Fruit fly (Drosophila melanogaster) whole organism, embryonic: Measurements from ENCODE around the gene CG11454.

Experiments used
- Abd-B ChIP-seq: fragments of 200-800 bp; sonication (Bioruptor generic); optimal IDR thresholded peaks from 2 replicates; lab custom pipeline; 2018; ENCODE audit warnings: missing biosample characterization, mild to moderate bottlenecking, missing genetic modification characterization, moderate library complexity
- Antp ChIP-seq: fragments of 200-800 bp; sonication (Bioruptor generic); optimal IDR thresholded peaks from 3 replicates; lab custom pipeline; 2016; ENCODE audit warnings: missing biosample characterization, missing genetic modification characterization
- Atf6 ChIP-seq: fragments of 200-800 bp; sonication (Bioruptor generic); IDR thresholded peaks from 2 replicates; pipeline ENCODE4 v1.3.6; 2022; ENCODE audit warnings: missing biosample characterization, missing genetic modification characterization
- CG13123 ChIP-seq: fragments of 200-800 bp; sonication (Bioruptor generic); optimal IDR thresholded peaks from 2 replicates; lab custom pipeline; 2016; ENCODE audit warnings: missing biosample characterization, missing genetic modification characterization
- CG13424 ChIP-seq: fragments of 200-800 bp; sonication (Bioruptor generic); optimal IDR thresholded peaks from 2 replicates; lab custom pipeline; 2019; ENCODE audit warnings: missing biosample characterization, mild to moderate bottlenecking, missing genetic modification characterization, moderate library complexity
- CG13775 ChIP-seq: fragments of 200-800 bp; sonication (Bioruptor generic); optimal IDR thresholded peaks from 3 replicates; lab custom pipeline; 2017; ENCODE audit warnings: missing biosample characterization, mild to moderate bottlenecking, missing genetic modification characterization
- CG14667 ChIP-seq: fragments of 200-800 bp; sonication (Bioruptor generic); IDR thresholded peaks from 2 replicates; pipeline ENCODE4 v1.3.6; 2022; ENCODE audit warnings: missing biosample characterization, missing genetic modification characterization
- CG1832 ChIP-seq: fragments of 200-800 bp; sonication (Bioruptor generic); optimal IDR thresholded peaks from 2 replicates; lab custom pipeline; 2017; ENCODE audit warnings: missing biosample characterization, mild to moderate bottlenecking, missing genetic modification characterization, inconsistent platforms
- CG2116 ChIP-seq: fragments of 200-800 bp; sonication (Bioruptor generic); optimal IDR thresholded peaks from 3 replicates; lab custom pipeline; 2018; ENCODE audit warnings: missing biosample characterization, mild to moderate bottlenecking, missing genetic modification characterization
- CG2712 ChIP-seq: fragments of 200-800 bp; optimal IDR thresholded peaks from 3 replicates; lab custom pipeline; 2019; ENCODE audit warnings: missing biosample characterization, mild to moderate bottlenecking, missing genetic modification characterization, moderate library complexity
- CG32772 ChIP-seq: fragments of 200-800 bp; sonication (Bioruptor generic); IDR thresholded peaks from 2 replicates; pipeline ENCODE4 v1.3.6; 2022; ENCODE audit warnings: missing biosample characterization, missing genetic modification characterization
- CG43689 ChIP-seq: fragments of 200-800 bp; sonication (Bioruptor generic); IDR thresholded peaks from 2 replicates; pipeline ENCODE4 v1.3.6; 2022; ENCODE audit warnings: missing biosample characterization, missing genetic modification characterization
- CG6272 ChIP-seq: fragments of 200-800 bp; sonication (Bioruptor generic); IDR thresholded peaks from 2 replicates; pipeline ENCODE4 v1.3.6; 2022; ENCODE audit warnings: missing biosample characterization, missing genetic modification characterization
- CG8290 ChIP-seq, 3 experiments: fragments of 200-800 bp; sonication (Bioruptor generic); optimal IDR thresholded peaks; 2 replicates each; lab custom pipeline; 2016 to 2019; ENCODE audit warnings: missing biosample characterization in 3 of 3, missing genetic modification characterization in 3 of 3, mild to moderate bottlenecking in 2 of 3, moderate library complexity in 1 of 3
- D ChIP-seq, 2 experiments: fragments of 200-800 bp in 1 of 2; fragments of >200 bp in 1 of 2; sonication (Bioruptor generic) in 1 of 2; optimal IDR thresholded peaks; 2 replicates in 1 of 2; 3 replicates in 1 of 2; lab custom pipeline; 2017; ENCODE audit warnings: mild to moderate bottlenecking in 1 of 2, missing biosample characterization in 1 of 2, missing genetic modification characterization in 1 of 2, missing genetic modification reagents in 1 of 2
- Dad ChIP-seq: fragments of 200-800 bp; sonication (Bioruptor generic); optimal IDR thresholded peaks from 3 replicates; lab custom pipeline; 2016; ENCODE audit warnings: missing biosample characterization, missing genetic modification characterization
- Dll ChIP-seq: fragments of 200-800 bp; sonication (Bioruptor generic); IDR thresholded peaks from 4 replicates; pipeline ENCODE4 v1.3.6; 2022; ENCODE audit warnings: missing biosample characterization, missing genetic modification characterization; ENCODE audit not compliant: partially characterized antibody
- Doc3 ChIP-seq: fragments of 200-800 bp; sonication (Bioruptor generic); IDR thresholded peaks from 3 replicates; pipeline ENCODE4 v1.3.6; 2022; ENCODE audit warnings: missing biosample characterization, missing genetic modification characterization; ENCODE audit not compliant: partially characterized antibody
- HLH4C ChIP-seq: fragments of 200-800 bp; sonication (Bioruptor generic); IDR thresholded peaks from 3 replicates; pipeline ENCODE4 v1.3.6; 2022; ENCODE audit warnings: missing biosample characterization, missing genetic modification characterization; ENCODE audit not compliant: partially characterized antibody
- HLHmδ ChIP-seq: fragments of 200-800 bp; sonication (Bioruptor generic); optimal IDR thresholded peaks from 2 replicates; lab custom pipeline; 2018; ENCODE audit warnings: missing biosample characterization, mild to moderate bottlenecking, missing genetic modification characterization, moderate library complexity
- MBD-R2 ChIP-seq: fragments of 200-800 bp; sonication (Bioruptor generic); IDR thresholded peaks from 2 replicates; pipeline ENCODE4 v1.3.6; 2022; ENCODE audit warnings: missing biosample characterization, missing genetic modification characterization
- NK7.1 ChIP-seq: fragments of 200-800 bp; sonication (Bioruptor generic); optimal IDR thresholded peaks from 3 replicates; lab custom pipeline; 2016; ENCODE audit warnings: missing biosample characterization, missing genetic modification characterization
- Nf-YB ChIP-seq: fragments of 200-800 bp; sonication (Bioruptor generic); optimal IDR thresholded peaks from 3 replicates; lab custom pipeline; 2019; ENCODE audit warnings: missing biosample characterization, mild to moderate bottlenecking, missing genetic modification characterization, moderate library complexity
- Rfx ChIP-seq: fragments of 200-800 bp; sonication (Bioruptor generic); IDR thresholded peaks from 2 replicates; pipeline ENCODE4 v1.3.6; 2022; ENCODE audit warnings: missing biosample characterization, missing genetic modification characterization
- Sry-β ChIP-seq: fragments of 200-800 bp; sonication (Bioruptor generic); optimal IDR thresholded peaks from 2 replicates; lab custom pipeline; 2018; ENCODE audit warnings: missing biosample characterization, mild to moderate bottlenecking, missing genetic modification characterization, moderate library complexity
- ab ChIP-seq: fragments of 200-800 bp; sonication (Bioruptor generic); optimal IDR thresholded peaks from 2 replicates; lab custom pipeline; 2016; ENCODE audit warnings: missing biosample characterization, missing genetic modification characterization
- aop ChIP-seq: fragments of 200-800 bp; sonication (Bioruptor generic); IDR thresholded peaks from 2 replicates; pipeline ENCODE4 v1.3.6; 2022; ENCODE audit warnings: missing biosample characterization, missing genetic modification characterization
- ato ChIP-seq: fragments of 200-800 bp; sonication (Bioruptor generic); IDR thresholded peaks from 2 replicates; pipeline ENCODE4 v1.3.6; 2022; ENCODE audit warnings: missing biosample characterization, missing genetic modification characterization; ENCODE audit not compliant: partially characterized antibody
- bigmax ChIP-seq: fragments of 200-800 bp; sonication (Bioruptor generic); optimal IDR thresholded peaks from 2 replicates; lab custom pipeline; 2018; ENCODE audit warnings: missing biosample characterization, mild to moderate bottlenecking, missing genetic modification characterization
- dan ChIP-seq: fragments of 200-800 bp; sonication (Bioruptor generic); IDR thresholded peaks from 2 replicates; pipeline ENCODE4 v1.3.6; 2022; ENCODE audit warnings: missing biosample characterization, missing genetic modification characterization
- disco-r ChIP-seq: fragments of 200-800 bp; sonication (Bioruptor generic); optimal IDR thresholded peaks from 2 replicates; lab custom pipeline; 2016; ENCODE audit warnings: missing biosample characterization, missing genetic modification characterization
- en ChIP-seq: fragments of 200-800 bp; sonication (Bioruptor generic); optimal IDR thresholded peaks from 2 replicates; lab custom pipeline; 2016; ENCODE audit warnings: missing biosample characterization, missing genetic modification characterization
- fd3F ChIP-seq: fragments of 200-800 bp; sonication (Bioruptor generic); optimal IDR thresholded peaks from 2 replicates; lab custom pipeline; 2018; ENCODE audit warnings: missing biosample characterization, mild to moderate bottlenecking, missing genetic modification characterization, moderate library complexity
- gem ChIP-seq: fragments of 200-800 bp; sonication (Bioruptor generic); optimal IDR thresholded peaks from 2 replicates; lab custom pipeline; 2019; ENCODE audit warnings: missing biosample characterization, mild to moderate bottlenecking, missing genetic modification characterization, moderate library complexity
- kah ChIP-seq: fragments of 200-800 bp; sonication (Bioruptor generic); optimal IDR thresholded peaks from 2 replicates; lab custom pipeline; 2018; ENCODE audit warnings: missing biosample characterization, mild to moderate bottlenecking, missing genetic modification characterization
- lmd ChIP-seq: fragments of 200-800 bp; sonication (Bioruptor generic); IDR thresholded peaks from 2 replicates; pipeline ENCODE4 v1.3.6; 2022; ENCODE audit warnings: missing biosample characterization, missing genetic modification characterization
- maf-S ChIP-seq: fragments of 200-800 bp; sonication (Bioruptor generic); optimal IDR thresholded peaks from 2 replicates; lab custom pipeline; 2016; ENCODE audit warnings: missing biosample characterization, missing genetic modification characterization
- mld ChIP-seq: fragments of 200-800 bp; sonication (Bioruptor generic); IDR thresholded peaks from 3 replicates; pipeline ENCODE4 v1.3.6; 2022; ENCODE audit warnings: missing biosample characterization, missing genetic modification characterization; ENCODE audit not compliant: partially characterized antibody
- phol ChIP-seq: fragments of 200-800 bp; sonication (Bioruptor generic); optimal IDR thresholded peaks from 3 replicates; lab custom pipeline; 2018; ENCODE audit warnings: missing biosample characterization, mild to moderate bottlenecking, missing genetic modification characterization, moderate library complexity
- pum ChIP-seq: fragments of 200-800 bp; sonication (Bioruptor generic); optimal IDR thresholded peaks from 2 replicates; lab custom pipeline; 2016; ENCODE audit warnings: missing biosample characterization, missing genetic modification characterization
- rib ChIP-seq: fragments of 200-800 bp; sonication (Bioruptor generic); IDR thresholded peaks from 2 replicates; pipeline ENCODE4 v1.3.6; 2022; ENCODE audit warnings: missing biosample characterization, missing genetic modification characterization
- sima ChIP-seq: fragments of 200-800 bp; sonication (Bioruptor generic); optimal IDR thresholded peaks from 2 replicates; lab custom pipeline; 2016; ENCODE audit warnings: missing biosample characterization, missing genetic modification characterization
- ssp ChIP-seq: fragments of 200-800 bp; sonication (Bioruptor generic); IDR thresholded peaks from 2 replicates; pipeline ENCODE4 v1.3.6; 2022; ENCODE audit warnings: missing biosample characterization, missing genetic modification characterization
- stwl ChIP-seq: fragments of 200-800 bp; sonication (Bioruptor generic); optimal IDR thresholded peaks from 3 replicates; lab custom pipeline; 2018; ENCODE audit warnings: missing biosample characterization, mild to moderate bottlenecking, missing genetic modification characterization, moderate library complexity
- tin ChIP-seq: fragments of 200-800 bp; sonication (Bioruptor generic); optimal IDR thresholded peaks from 3 replicates; lab custom pipeline; 2016; ENCODE audit warnings: missing biosample characterization, missing genetic modification characterization
- tio ChIP-seq: fragments of 200-800 bp; sonication (Bioruptor generic); optimal IDR thresholded peaks from 2 replicates; lab custom pipeline; 2017; ENCODE audit warnings: missing biosample characterization, missing genetic modification characterization, inconsistent platforms
- ttk ChIP-seq: fragments of 200-800 bp; sonication (Bioruptor generic); IDR thresholded peaks from 2 replicates; pipeline ENCODE4 v2.1.2; 2022; ENCODE audit warnings: missing biosample characterization, missing genetic modification characterization
- tup ChIP-seq: fragments of 200-800 bp; sonication (Bioruptor generic); optimal IDR thresholded peaks from 2 replicates; lab custom pipeline; 2016; ENCODE audit warnings: missing biosample characterization, mild to moderate bottlenecking, missing genetic modification characterization, moderate library complexity
- vnd ChIP-seq: fragments of 200-800 bp; sonication (Bioruptor generic); IDR thresholded peaks from 3 replicates; pipeline ENCODE4 v1.3.6; 2022; ENCODE audit warnings: missing biosample characterization, missing genetic modification characterization; ENCODE audit not compliant: partially characterized antibody
- vvl ChIP-seq: fragments of 200-800 bp; sonication (Bioruptor generic); IDR thresholded peaks from 2 replicates; pipeline ENCODE4 v1.3.6; 2022; ENCODE audit warnings: missing biosample characterization, missing genetic modification characterization

The CG11454 gene

DNA sequence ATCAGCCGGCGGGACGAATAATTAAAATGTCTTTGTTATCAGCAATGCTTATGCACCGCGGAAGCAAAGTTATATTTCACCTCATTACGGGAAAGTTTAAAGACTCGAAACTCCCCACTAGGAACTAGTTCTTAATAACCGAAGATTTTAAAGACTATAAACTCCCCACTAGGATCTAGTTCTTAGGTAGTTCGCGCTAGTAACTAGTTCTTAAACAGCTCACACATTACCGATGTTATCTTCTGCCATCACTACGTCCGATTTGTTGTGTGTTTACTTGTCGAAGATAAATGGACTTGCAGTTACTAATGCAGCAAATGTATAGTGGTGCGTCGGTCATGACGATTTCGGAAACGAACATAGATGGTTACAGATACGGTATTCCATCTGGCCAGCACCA, at the start of gene CG11454, which contains the start of gene CG31974 (continued):
- TF ChIP-seq Dad (GFP tag; lab: Kevin White, UChicago) (no peak), CG14667 (GFP tag; lab: Robert Waterston, UW) (no peak), Dll (GFP tag; lab: Robert Waterston, UW) (peak; percentile 88), HLH4C (GFP tag; lab: Robert Waterston, UW) (peak; percentile 60; the same call in 1 of the 3 replicates), mld (GFP tag; lab: Robert Waterston, UW) (0 out of 3 replicates have a peak, but pooled peaks have one; percentile 41), HLHmδ (GFP tag; lab: Kevin White, UChicago) (no peak), tin (no peak), ttk (GFP tag; lab: Robert Waterston, UW) (no peak), MBD-R2 (GFP tag; lab: Robert Waterston, UW) (peak; percentile 76), vnd (GFP tag; lab: Robert Waterston, UW) (peak; percentile 58; the same call in 1 of the 3 replicates), NK7.1 (no peak), kah (GFP tag; lab: Kevin White, UChicago) (no peak), phol (tag; lab: Kevin White, UChicago) (no peak), disco-r (GFP tag; lab: Kevin White, UChicago) (no peak), stwl (tag; lab: Kevin White, UChicago) (peak; percentile 57), en (no peak), aop (GFP tag; lab: Robert Waterston, UW) (0 out of 2 replicates have a peak, but pooled peaks have one; percentile 52), bigmax (GFP tag; lab: Kevin White, UChicago) (peak; percentile 22), tio (GFP tag; lab: Kevin White, UChicago) (no peak), CG13123 (GFP tag; lab: Kevin White, UChicago) (no peak), Atf6 (GFP tag; lab: Robert Waterston, UW) (no peak), Doc3 (GFP tag; lab: Robert Waterston, UW) (peak; percentile 87), CG2712 (tag; lab: Kevin White, UChicago) (peak; percentile 3), Abd-B (GFP tag; lab: Kevin White, UChicago) (no peak), vvl (GFP tag; lab: Robert Waterston, UW) (peak; percentile 15; the same call in 1 of the 2 replicates), sima (GFP tag; lab: Kevin White, UChicago) (no peak), Rfx (GFP tag; lab: Robert Waterston, UW) (peak; percentile 18; the same call in 1 of the 2 replicates), CG8290 (GFP tag; optimal IDR thresholded peaks at IDR 0.05; lab: Kevin White, UChicago) (no peak), CG8290 (tag; optimal IDR thresholded peaks at IDR 0.05; lab: Kevin White, UChicago) (peak in 1 of 2 experiments; percentile 49), Nf-YB (peak; percentile 2), ssp (GFP tag; lab: Robert Waterston, UW) (no peak), CG6272 (GFP tag; lab: Robert Waterston, UW) (no peak), rib (GFP tag; lab: Robert Waterston, UW) (no peak), ab (GFP tag; lab: Kevin White, UChicago) (no peak), dan (GFP tag; lab: Robert Waterston, UW) (no peak), Antp (no peak), lmd (GFP tag; lab: Robert Waterston, UW) (no peak), tup (GFP tag; lab: Kevin White, UChicago) (no peak), CG32772 (GFP tag; lab: Robert Waterston, UW) (no peak), CG1832 (no peak), maf-S (GFP tag; lab: Kevin White, UChicago) (no peak), D (optimal IDR thresholded peaks at IDR 0.05; lab: Kevin White, UChicago) (no peak), D (GFP tag; optimal IDR thresholded peaks at IDR 0.05; lab: Kevin White, UChicago) (no peak), fd3F (GFP tag; lab: Kevin White, UChicago) (no peak), gem (tag; lab: Kevin White, UChicago) (no peak), CG2116 (GFP tag; lab: Kevin White, UChicago) (peak; percentile 29), ato (GFP tag; lab: Robert Waterston, UW) (peak; percentile 36; the same call in 1 of the 2 replicates), pum (GFP tag; lab: Kevin White, UChicago) (peak; percentile 0), CG13424 (tag; lab: Kevin White, UChicago) (no peak), CG43689 (GFP tag; lab: Robert Waterston, UW) (no peak), Sry-β (GFP tag; lab: Kevin White, UChicago) (peak; percentile 44), CG13775 (GFP tag; lab: Kevin White, UChicago) (no peak)
